Fruit fly (Drosophila melanogaster): Measurements from ENCODE around the gene GIIIspla2.

The GIIIspla2 gene

dm6 chrX:8126149-8126548, 31.3 kb upstream of the GIIIspla2 start:
- TF ChIP-seq ovo (GFP tag; optimal IDR thresholded peaks at IDR 0.05) (no peak), pad (GFP tag; optimal IDR thresholded peaks at IDR 0.05) (no peak), kay (GFP tag; ENCODE audit: borderline replicate concordance) (no peak), bab1 (GFP tag; optimal IDR thresholded peaks at IDR 0.05) (no peak), CG5204 (GFP tag; optimal IDR thresholded peaks at IDR 0.05) (no peak), Hr96 (GFP tag; optimal IDR thresholded peaks at IDR 0.05) (no peak), CG12768 (GFP tag; optimal IDR thresholded peaks at IDR 0.05) (no peak), CG11617 (GFP tag; optimal IDR thresholded peaks at IDR 0.05) (no peak), tj (GFP tag; optimal IDR thresholded peaks at IDR 0.05) (no peak), Clk (GFP tag; optimal IDR thresholded peaks at IDR 0.05) (no peak)

- TF ChIP-seq pad (GFP tag; optimal IDR thresholded peaks at IDR 0.05) (no peak), Mnt (GFP tag; optimal IDR thresholded peaks at IDR 0.05) (no peak), ovo (GFP tag; optimal IDR thresholded peaks at IDR 0.05) (no peak), kay (GFP tag; ENCODE audit: borderline replicate concordance) (no peak), CG7045 (GFP tag; optimal IDR thresholded peaks at IDR 0.05) (no peak), cnc (optimal IDR thresholded peaks at IDR 0.05) (no peak), CG14711 (tag; optimal IDR thresholded peaks at IDR 0.05) (no peak), toe (GFP tag; optimal IDR thresholded peaks at IDR 0.05) (no peak), CG12768 (GFP tag; optimal IDR thresholded peaks at IDR 0.05) (no peak), cic (GFP tag; optimal IDR thresholded peaks at IDR 0.05) (no peak), Clk (GFP tag; optimal IDR thresholded peaks at IDR 0.05) (no peak), CG11617 (GFP tag; optimal IDR thresholded peaks at IDR 0.05) (no peak), CG7101 (tag; optimal IDR thresholded peaks at IDR 0.05) (no peak), bab1 (GFP tag; optimal IDR thresholded peaks at IDR 0.05) (no peak)
Observed at dm6 chrX:8128133-8128532, 29.3 kb upstream of the GIIIspla2 start.

DNA sequence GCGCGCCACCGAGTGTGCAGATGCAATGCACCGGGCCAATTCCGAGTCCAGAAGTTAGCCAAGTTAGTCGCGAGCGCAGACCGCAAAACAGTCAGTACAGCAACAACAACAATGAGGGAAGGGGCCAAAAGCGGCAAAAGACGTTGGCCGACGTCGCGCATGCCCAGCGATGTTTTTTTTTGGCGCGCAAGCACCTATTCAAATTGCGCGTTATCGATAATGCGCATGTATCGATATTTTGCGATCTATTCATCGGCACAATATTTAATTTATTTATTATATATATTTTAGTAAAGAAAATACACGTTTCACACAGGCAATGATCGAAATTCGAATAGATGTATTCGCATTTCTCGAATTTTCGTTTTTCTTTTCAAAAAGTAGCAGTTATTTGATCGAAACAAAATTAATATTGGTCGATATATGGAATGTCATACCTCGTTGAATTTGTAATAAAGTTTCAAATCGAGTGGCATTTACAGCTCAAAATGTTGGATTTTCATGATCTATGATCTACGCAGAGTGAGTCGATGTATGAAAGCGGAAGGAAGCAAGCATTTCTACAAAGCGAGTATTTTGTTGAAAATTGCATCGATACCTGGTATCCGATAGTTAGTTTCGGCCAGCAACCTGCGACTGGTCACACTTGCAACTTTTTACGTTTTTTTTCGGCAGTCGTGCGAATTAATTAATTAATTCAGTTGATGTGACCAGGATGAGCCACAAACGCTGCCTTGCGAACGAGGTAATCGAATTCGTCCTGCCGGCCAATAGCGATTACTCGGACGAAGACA, 28.0 kb upstream of the GIIIspla2 start, which contains the start of gene CG2116:
CG2116 (plus strand) TSS at position 609 of the 794 bp plus-strand sequence.
- TF ChIP-seq cic (GFP tag; optimal IDR thresholded peaks at IDR 0.05) = no peak
- no peak for TF ChIP-seq CG33017 (tag; optimal IDR thresholded peaks at IDR 0.05)
- no peak for TF ChIP-seq CG7045 (GFP tag; optimal IDR thresholded peaks at IDR 0.05)
- no peak for TF ChIP-seq ovo (GFP tag; optimal IDR thresholded peaks at IDR 0.05)
- no peak for TF ChIP-seq kay (GFP tag; ENCODE audit: borderline replicate concordance)
- peak; percentile 47 for TF ChIP-seq Mnt (GFP tag; optimal IDR thresholded peaks at IDR 0.05)
- no peak for TF ChIP-seq Clk (GFP tag; optimal IDR thresholded peaks at IDR 0.05)
- no peak for TF ChIP-seq cnc (optimal IDR thresholded peaks at IDR 0.05)
- peak; percentile 14 for TF ChIP-seq bab1 (GFP tag; optimal IDR thresholded peaks at IDR 0.05)
- no peak for TF ChIP-seq CG12768 (GFP tag; optimal IDR thresholded peaks at IDR 0.05)
- peak; percentile 8 for TF ChIP-seq toe (GFP tag; optimal IDR thresholded peaks at IDR 0.05)
- TF ChIP-seq CG5204 (GFP tag; optimal IDR thresholded peaks at IDR 0.05) = no peak
- peak; percentile 24 for TF ChIP-seq CG1620 (GFP tag; optimal IDR thresholded peaks at IDR 0.05)
- TF ChIP-seq Crg-1 (GFP tag; optimal IDR thresholded peaks at IDR 0.05) = no peak
- no peak for TF ChIP-seq CG14711 (tag; optimal IDR thresholded peaks at IDR 0.05)
- peak; percentile 7 for TF ChIP-seq CG7101 (tag; optimal IDR thresholded peaks at IDR 0.05)
- TF ChIP-seq pad (GFP tag; optimal IDR thresholded peaks at IDR 0.05) = peak; percentile 25

dm6 chrX:8131693-8132313, 25.6 kb upstream of the GIIIspla2 start, which contains the start of gene CG10958:
TSS of gene CG10958 (plus strand) at chrX:8132285.
- TF ChIP-seq Hr96 (GFP tag; optimal IDR thresholded peaks at IDR 0.05) = no peak
- TF ChIP-seq CG11617 (GFP tag; optimal IDR thresholded peaks at IDR 0.05) = peak; percentile 74
- TF ChIP-seq Crg-1 (GFP tag; optimal IDR thresholded peaks at IDR 0.05) = peak; percentile 62
- no peak for TF ChIP-seq CG5204 (GFP tag; optimal IDR thresholded peaks at IDR 0.05)
- TF ChIP-seq Mnt (GFP tag; optimal IDR thresholded peaks at IDR 0.05) = peak; percentile 77
- TF ChIP-seq CG12768 (GFP tag; optimal IDR thresholded peaks at IDR 0.05) = peak; percentile 40
- TF ChIP-seq toe (GFP tag; optimal IDR thresholded peaks at IDR 0.05) = peak; percentile 18
- peak; percentile 80 for TF ChIP-seq CG14711 (tag; optimal IDR thresholded peaks at IDR 0.05)
- peak; percentile 50 for TF ChIP-seq pad (GFP tag; optimal IDR thresholded peaks at IDR 0.05)
- peak; percentile 42 for TF ChIP-seq ovo (GFP tag; optimal IDR thresholded peaks at IDR 0.05)
- TF ChIP-seq kay (GFP tag; ENCODE audit: borderline replicate concordance) = no peak
- TF ChIP-seq Clk (GFP tag; optimal IDR thresholded peaks at IDR 0.05) = no peak
- no peak for TF ChIP-seq CG7045 (GFP tag; optimal IDR thresholded peaks at IDR 0.05)
- peak; percentile 59 for TF ChIP-seq CG1620 (GFP tag; optimal IDR thresholded peaks at IDR 0.05)
- peak; percentile 83 for TF ChIP-seq tj (GFP tag; optimal IDR thresholded peaks at IDR 0.05)
- no peak for TF ChIP-seq cic (GFP tag; optimal IDR thresholded peaks at IDR 0.05)
- TF ChIP-seq cnc (optimal IDR thresholded peaks at IDR 0.05) = no peak
- TF ChIP-seq CG33017 (tag; optimal IDR thresholded peaks at IDR 0.05) = peak; percentile 45
- TF ChIP-seq bab1 (GFP tag; optimal IDR thresholded peaks at IDR 0.05) = peak; percentile 82
- TF ChIP-seq CG7101 (tag; optimal IDR thresholded peaks at IDR 0.05) = peak; percentile 82

DNA sequence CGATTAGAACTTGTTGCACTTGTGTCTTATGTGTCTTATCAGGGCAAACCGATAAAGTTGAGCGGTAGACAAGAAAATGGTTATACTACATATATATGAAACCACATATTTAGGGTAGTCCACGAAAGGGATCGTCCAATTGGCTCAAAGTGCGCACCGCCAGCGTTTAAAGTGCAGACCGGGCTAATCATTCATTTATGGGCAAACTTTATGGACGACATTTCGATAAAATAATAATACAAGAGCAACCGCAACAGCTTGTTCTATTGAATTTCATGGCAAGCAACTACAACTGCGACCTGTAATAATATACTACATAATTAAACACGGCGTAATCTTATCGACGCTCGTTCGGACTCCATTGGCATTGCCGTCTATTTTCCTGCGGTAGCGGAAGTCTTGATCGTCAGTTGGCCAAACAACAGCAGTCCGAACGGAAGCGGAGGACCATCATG, 22.0 kb upstream of the GIIIspla2 start, which contains the start of the genes cyr and CG2120:
cyr (minus strand) TSS at position 294 of the 455 bp plus-strand sequence.
CG2120 (plus strand) TSS at position 405 of the 455 bp plus-strand sequence.
- TF ChIP-seq CG33017 (tag; optimal IDR thresholded peaks at IDR 0.05) (no peak), CG14711 (tag; optimal IDR thresholded peaks at IDR 0.05) (no peak), kay (GFP tag; ENCODE audit: borderline replicate concordance) (no peak), Hr96 (GFP tag; optimal IDR thresholded peaks at IDR 0.05) (no peak), CG7045 (GFP tag; optimal IDR thresholded peaks at IDR 0.05) (no peak), ovo (GFP tag; optimal IDR thresholded peaks at IDR 0.05) (no peak), Clk (GFP tag; optimal IDR thresholded peaks at IDR 0.05) (no peak), CG1620 (GFP tag; optimal IDR thresholded peaks at IDR 0.05) (no peak), pad (GFP tag; optimal IDR thresholded peaks at IDR 0.05) (no peak)
